Fruit fly (Drosophila melanogaster) whole organism, embryonic: ENCODE results near the gene CG4278.

Experiments used
- Adf1 ChIP-seq: fragments of 200-800 bp; sonication (Bioruptor generic); IDR thresholded peaks from 2 replicates; pipeline ENCODE4 v1.3.6; 2022; ENCODE audit warnings: missing biosample characterization, missing genetic modification characterization
- Bteb2 ChIP-seq: fragments of 200-800 bp; sonication (Bioruptor generic); optimal IDR thresholded peaks from 2 replicates; lab custom pipeline; 2016; ENCODE audit warnings: missing biosample characterization, missing genetic modification characterization
- CG11723 ChIP-seq: fragments of 200-800 bp; sonication (Bioruptor generic); optimal IDR thresholded peaks from 2 replicates; lab custom pipeline; 2017; ENCODE audit warnings: missing biosample characterization, mild to moderate bottlenecking, missing genetic modification characterization
- CG12071 ChIP-seq: fragments of 200-800 bp; sonication (Bioruptor generic); optimal IDR thresholded peaks from 3 replicates; lab custom pipeline; 2018; ENCODE audit warnings: missing biosample characterization, mild to moderate bottlenecking, missing genetic modification characterization
- CG12236 ChIP-seq: fragments of 200-800 bp; sonication (Bioruptor generic); optimal IDR thresholded peaks from 2 replicates; lab custom pipeline; 2016; ENCODE audit warnings: missing biosample characterization, missing genetic modification characterization
- CG13894 ChIP-seq: fragments of 200-800 bp; sonication (Bioruptor generic); optimal IDR thresholded peaks from 3 replicates; lab custom pipeline; 2018; ENCODE audit warnings: missing biosample characterization, mild to moderate bottlenecking, missing genetic modification characterization, moderate library complexity
- CG15696 ChIP-seq: fragments of 200-800 bp; sonication (Bioruptor generic); optimal IDR thresholded peaks from 2 replicates; lab custom pipeline; 2019; ENCODE audit warnings: missing biosample characterization, mild to moderate bottlenecking, missing genetic modification characterization, moderate library complexity
- CG17802 ChIP-seq: fragments of 200-800 bp; sonication (Bioruptor generic); optimal IDR thresholded peaks from 2 replicates; lab custom pipeline; 2018; ENCODE audit warnings: missing biosample characterization, mild to moderate bottlenecking, missing genetic modification characterization, moderate library complexity
- CG2120 ChIP-seq: fragments of 200-800 bp; sonication (Bioruptor generic); optimal IDR thresholded peaks from 3 replicates; lab custom pipeline; 2016; ENCODE audit warnings: missing biosample characterization, missing genetic modification characterization
- CG2129 ChIP-seq: fragments of 200-800 bp; sonication (Bioruptor generic); IDR thresholded peaks from 2 replicates; pipeline ENCODE4 v1.3.6; 2022; ENCODE audit warnings: missing biosample characterization, missing genetic modification characterization; ENCODE audit not compliant: partially characterized antibody
- CG31365 ChIP-seq: fragments of 200-800 bp; sonication (Bioruptor generic); optimal IDR thresholded peaks from 2 replicates; lab custom pipeline; 2018; ENCODE audit warnings: missing biosample characterization, mild to moderate bottlenecking, missing genetic modification characterization
- CG3726 ChIP-seq: fragments of 200-800 bp; sonication (Bioruptor generic); IDR thresholded peaks from 3 replicates; pipeline ENCODE4, ENCODE4 v1.3.6; 2022; ENCODE audit warnings: missing biosample characterization, missing genetic modification characterization
- CG3847 ChIP-seq: fragments of 200-800 bp; sonication (Bioruptor generic); IDR thresholded peaks from 2 replicates; pipeline ENCODE4 v1.3.6; 2022; ENCODE audit warnings: missing biosample characterization, missing genetic modification characterization
- CG6654 ChIP-seq: fragments of 200-800 bp; sonication (Bioruptor generic); optimal IDR thresholded peaks from 2 replicates; lab custom pipeline; 2017; ENCODE audit warnings: missing biosample characterization, mild to moderate bottlenecking, missing genetic modification characterization
- CG7928 ChIP-seq: fragments of 200-800 bp; sonication (Bioruptor generic); optimal IDR thresholded peaks from 2 replicates; lab custom pipeline; 2017; ENCODE audit warnings: missing biosample characterization, mild to moderate bottlenecking, missing genetic modification characterization
- CG8478 ChIP-seq: fragments of >200 bp; optimal IDR thresholded peaks from 2 replicates; lab custom pipeline; 2018
- CG8765 ChIP-seq: fragments of 200-800 bp; sonication (Bioruptor generic); IDR thresholded peaks from 2 replicates; pipeline ENCODE4 v1.3.6; 2022; ENCODE audit warnings: missing biosample characterization, missing genetic modification characterization
- D19A ChIP-seq: fragments of 200-800 bp; optimal IDR thresholded peaks from 3 replicates; lab custom pipeline; 2019; ENCODE audit warnings: missing biosample characterization, mild to moderate bottlenecking, missing genetic modification characterization, moderate library complexity
- Gsc ChIP-seq: fragments of 200-800 bp; sonication (Bioruptor generic); IDR thresholded peaks from 2 replicates; pipeline ENCODE4 v1.3.6; 2022; ENCODE audit warnings: missing biosample characterization, missing genetic modification characterization
- Hmx ChIP-seq: fragments of 200-800 bp; sonication (Bioruptor generic); optimal IDR thresholded peaks from 2 replicates; lab custom pipeline; 2016; ENCODE audit warnings: missing biosample characterization, missing genetic modification characterization
- Jarid2 ChIP-seq: fragments of 200-800 bp; sonication (Bioruptor generic); optimal IDR thresholded peaks from 3 replicates; lab custom pipeline; 2017; ENCODE audit warnings: mild to moderate bottlenecking, missing biosample characterization, missing genetic modification reagents, missing genetic modification characterization
- Lhr ChIP-seq: fragments of 200-800 bp; sonication (Bioruptor generic); optimal IDR thresholded peaks from 3 replicates; lab custom pipeline; 2017; ENCODE audit warnings: mild to moderate bottlenecking, missing biosample characterization, missing genetic modification reagents, missing genetic modification characterization
- Lpt ChIP-seq: fragments of >200 bp; optimal IDR thresholded peaks from 2 replicates; lab custom pipeline; 2018; ENCODE audit warnings: missing biosample characterization, missing genetic modification characterization
- MESR4 ChIP-seq: fragments of 200-800 bp; sonication (Bioruptor generic); optimal IDR thresholded peaks from 2 replicates; lab custom pipeline; 2018; ENCODE audit warnings: missing biosample characterization, mild to moderate bottlenecking, missing genetic modification characterization, moderate library complexity
- Med ChIP-seq: fragments of 200-800 bp; sonication (Bioruptor generic); peaks from one replicate; lab custom pipeline; 2016; ENCODE audit warnings: missing biosample characterization, missing genetic modification characterization, mild to moderate bottlenecking, inconsistent platforms, moderate library complexity
- Mes4 ChIP-seq: fragments of 200-800 bp; sonication (Bioruptor generic); optimal IDR thresholded peaks from 2 replicates; lab custom pipeline; 2016; ENCODE audit warnings: missing biosample characterization, missing genetic modification characterization
- NC2α ChIP-seq: fragments of 200-800 bp; sonication (Bioruptor generic); optimal IDR thresholded peaks from 2 replicates; lab custom pipeline; 2016; ENCODE audit warnings: missing biosample characterization, missing genetic modification characterization
- Neu2 ChIP-seq: fragments of 200-800 bp; sonication (Bioruptor generic); optimal IDR thresholded peaks from 3 replicates; lab custom pipeline; 2016; ENCODE audit warnings: missing biosample characterization, missing genetic modification characterization, borderline replicate concordance
- Nf-YC ChIP-seq: fragments of 200-800 bp; optimal IDR thresholded peaks from 3 replicates; lab custom pipeline; 2019; ENCODE audit warnings: missing biosample characterization, mild to moderate bottlenecking, missing genetic modification characterization, moderate library complexity
- Poxn ChIP-seq: fragments of 200-800 bp; sonication (Bioruptor generic); IDR thresholded peaks from 2 replicates; pipeline ENCODE4 v1.3.6; 2022; ENCODE audit warnings: missing biosample characterization, missing genetic modification characterization
- Rfx ChIP-seq: fragments of 200-800 bp; sonication (Bioruptor generic); IDR thresholded peaks from 2 replicates; pipeline ENCODE4 v1.3.6; 2022; ENCODE audit warnings: missing biosample characterization, missing genetic modification characterization
- aop ChIP-seq: fragments of 200-800 bp; sonication (Bioruptor generic); IDR thresholded peaks from 2 replicates; pipeline ENCODE4 v1.3.6; 2022; ENCODE audit warnings: missing biosample characterization, missing genetic modification characterization
- ase ChIP-seq: fragments of 200-800 bp; sonication (Bioruptor generic); IDR thresholded peaks from 3 replicates; pipeline ENCODE4 v1.3.6; 2022; ENCODE audit warnings: missing biosample characterization, missing genetic modification characterization
- bowl ChIP-seq: fragments of 200-800 bp; sonication (Bioruptor generic); IDR thresholded peaks from 2 replicates; pipeline ENCODE4 v1.3.6; 2022; ENCODE audit warnings: missing biosample characterization, missing genetic modification characterization
- br ChIP-seq: fragments of >200 bp; optimal IDR thresholded peaks from 2 replicates; lab custom pipeline; 2017
- chn ChIP-seq: fragments of 200-800 bp; sonication (Bioruptor generic); optimal IDR thresholded peaks from 2 replicates; lab custom pipeline; 2016; ENCODE audit warnings: missing biosample characterization, missing genetic modification characterization
- crol ChIP-seq: fragments of 200-800 bp; sonication (Bioruptor generic); IDR thresholded peaks from 2 replicates; pipeline ENCODE4 v1.3.6; 2022; ENCODE audit warnings: missing biosample characterization, missing genetic modification characterization
- crp ChIP-seq, 2 experiments: fragments of 200-800 bp; sonication (Bioruptor generic); optimal IDR thresholded peaks; 2 replicates in 1 of 2; 3 replicates in 1 of 2; lab custom pipeline; 2017; ENCODE audit warnings: missing biosample characterization in 2 of 2, missing genetic modification characterization in 2 of 2, mild to moderate bottlenecking in 1 of 2, moderate library complexity in 1 of 2
- gsb ChIP-seq: fragments of 200-800 bp; sonication (Bioruptor generic); IDR thresholded peaks from 2 replicates; pipeline ENCODE4 v1.3.6; 2022; ENCODE audit warnings: missing biosample characterization, missing genetic modification characterization
- gt ChIP-seq: fragments of 200-800 bp; sonication (Bioruptor generic); IDR thresholded peaks from 2 replicates; pipeline ENCODE4 v1.3.6; 2022; ENCODE audit warnings: missing biosample characterization, missing genetic modification characterization
- inv ChIP-seq: fragments of 200-800 bp; sonication (Bioruptor generic); IDR thresholded peaks from 2 replicates; pipeline ENCODE4 v1.3.6; 2022; ENCODE audit warnings: missing biosample characterization, missing genetic modification characterization; ENCODE audit not compliant: partially characterized antibody
- kni ChIP-seq: fragments of 200-800 bp; sonication (Bioruptor generic); optimal IDR thresholded peaks from 3 replicates; lab custom pipeline; 2017; ENCODE audit warnings: mild to moderate bottlenecking, missing biosample characterization, missing genetic modification reagents, missing genetic modification characterization
- lola ChIP-seq, 3 experiments: fragments of >200 bp in 2 of 3; fragments of 200-800 bp in 1 of 3; sonication (Bioruptor generic) in 1 of 3; optimal IDR thresholded peaks; 2 replicates each; lab custom pipeline; 2017 to 2019; ENCODE audit warnings: missing biosample characterization in 3 of 3, missing genetic modification characterization in 3 of 3, mild to moderate bottlenecking in 1 of 3, moderate library complexity in 1 of 3
- mam ChIP-seq: fragments of 200-800 bp; sonication (Bioruptor generic); optimal IDR thresholded peaks from 3 replicates; lab custom pipeline; 2016; ENCODE audit warnings: missing biosample characterization, missing genetic modification characterization
- org-1 ChIP-seq: fragments of 200-800 bp; sonication (Bioruptor generic); optimal IDR thresholded peaks from 2 replicates; lab custom pipeline; 2017; ENCODE audit warnings: missing biosample characterization, missing genetic modification characterization
- otp ChIP-seq: fragments of 200-800 bp; sonication (Bioruptor generic); IDR thresholded peaks from 3 replicates; pipeline ENCODE4, ENCODE4 v1.3.6; 2022; ENCODE audit warnings: missing biosample characterization, missing genetic modification characterization
- pb ChIP-seq: fragments of 200-800 bp; sonication (Bioruptor generic); optimal IDR thresholded peaks from 3 replicates; lab custom pipeline; 2016; ENCODE audit warnings: missing biosample characterization, missing genetic modification characterization
- pfk ChIP-seq: fragments of 200-800 bp; sonication (Bioruptor generic); optimal IDR thresholded peaks from 2 replicates; lab custom pipeline; 2018; ENCODE audit warnings: missing biosample characterization, mild to moderate bottlenecking, missing genetic modification characterization, moderate library complexity
- shn ChIP-seq: fragments of 200-800 bp; sonication (Bioruptor generic); optimal IDR thresholded peaks from 3 replicates; lab custom pipeline; 2016; ENCODE audit warnings: missing biosample characterization, missing genetic modification characterization
- sisA ChIP-seq: fragments of 200-800 bp; sonication (Bioruptor generic); IDR thresholded peaks from 2 replicates; pipeline ENCODE4 v1.3.6; 2022; ENCODE audit warnings: missing biosample characterization, missing genetic modification characterization
- tap ChIP-seq: fragments of 200-800 bp; optimal IDR thresholded peaks from 3 replicates; lab custom pipeline; 2019; ENCODE audit warnings: missing biosample characterization, mild to moderate bottlenecking, missing genetic modification characterization, moderate library complexity

The CG4278 gene

DNA sequence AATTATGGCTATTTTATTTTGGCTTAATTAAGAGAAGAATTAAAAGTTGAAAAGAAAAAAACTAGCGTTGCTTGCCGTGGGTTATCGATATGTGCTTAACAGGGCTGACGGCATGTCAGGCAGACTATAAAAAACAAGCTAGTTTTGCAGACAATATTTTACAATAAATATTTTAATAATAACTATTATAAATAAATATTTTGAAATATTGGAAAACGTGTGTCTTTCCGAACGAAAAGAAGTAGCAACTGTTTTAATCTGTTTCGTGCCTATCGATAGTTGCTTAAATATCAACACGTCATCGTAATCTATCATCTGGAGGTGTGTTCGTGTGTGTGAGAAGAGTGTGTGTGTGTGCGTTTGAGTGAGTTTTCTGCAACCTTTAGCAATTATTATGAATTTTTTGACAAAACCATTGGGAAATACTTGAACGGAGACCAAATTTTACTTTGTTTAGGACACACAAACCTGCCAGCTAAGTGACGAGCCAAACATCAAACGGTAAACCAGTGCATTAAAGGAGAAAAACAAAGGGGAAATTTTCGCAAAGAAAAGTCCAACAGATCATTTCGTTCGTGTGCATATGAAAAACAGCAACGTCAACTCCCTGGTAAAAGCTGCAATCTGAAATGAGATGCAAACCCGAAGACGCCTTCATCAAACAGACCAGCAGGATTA is 19.7 kb upstream of the CG4278 start, which contains the start of the genes CG5861 and Syx5 (continued):
- TF ChIP-seq Rfx (peak; percentile 69; the same call in 1 of the 2 replicates), lola (GFP tag; optimal IDR thresholded peaks at IDR 0.05; lab: Kevin White, UChicago) (peak in 1 of 3 experiments; percentile 36), tap (tag; lab: Kevin White, UChicago) (peak; percentile 57), CG15696 (tag; lab: Kevin White, UChicago) (peak; percentile 27), Mes4 (no peak), CG3847 (GFP tag; lab: Robert Waterston, UW) (no peak; the same call in none of the 2 replicates), D19A (tag; lab: Kevin White, UChicago) (peak; percentile 46), Nf-YC (tag; lab: Kevin White, UChicago) (peak; percentile 75), CG2120 (GFP tag; lab: Kevin White, UChicago) (peak; percentile 63), otp (GFP tag; lab: Robert Waterston, UW) (no peak), Gsc (GFP tag; lab: Robert Waterston, UW) (no peak), Poxn (GFP tag; lab: Robert Waterston, UW) (no peak), CG8765 (GFP tag; lab: Robert Waterston, UW) (no peak), CG31365 (tag; lab: Kevin White, UChicago) (no peak), inv (GFP tag; lab: Robert Waterston, UW) (peak; percentile 84), CG12236 (no peak), crp (GFP tag; optimal IDR thresholded peaks at IDR 0.05; lab: Kevin White, UChicago) (peak in 1 of 2 experiments; percentile 75), NC2α (GFP tag; lab: Kevin White, UChicago) (no peak), CG7928 (GFP tag; lab: Kevin White, UChicago) (peak; percentile 86), mam (GFP tag; lab: Kevin White, UChicago) (no peak), Neu2 (GFP tag; lab: Kevin White, UChicago) (no peak), CG6654 (GFP tag; lab: Kevin White, UChicago) (no peak), CG17802 (tag; lab: Kevin White, UChicago) (no peak), CG12071 (GFP tag; lab: Kevin White, UChicago) (no peak), gt (no peak), CG11723 (peak; percentile 25), gsb (GFP tag; lab: Robert Waterston, UW) (no peak), Lpt (GFP tag; lab: Kevin White, UChicago) (no peak), ase (GFP tag; lab: Robert Waterston, UW) (no peak), pfk (GFP tag; lab: Kevin White, UChicago) (no peak), Hmx (GFP tag; lab: Kevin White, UChicago) (no peak), sisA (GFP tag; lab: Robert Waterston, UW) (peak; percentile 46), org-1 (GFP tag; lab: Kevin White, UChicago) (no peak), kni (GFP tag; lab: Kevin White, UChicago) (no peak), MESR4 (peak; percentile 66), Bteb2 (GFP tag; lab: Kevin White, UChicago) (peak; percentile 2), CG13894 (tag; lab: Kevin White, UChicago) (no peak), crol (no peak), Lhr (GFP tag; lab: Kevin White, UChicago) (no peak), shn (no peak), aop (GFP tag; lab: Robert Waterston, UW) (no peak), Med (GFP tag; lab: Kevin White, UChicago) (peak; percentile 48), Jarid2 (GFP tag; lab: Kevin White, UChicago) (no peak), CG3726 (no peak), bowl (GFP tag; lab: Robert Waterston, UW) (no peak), CG2129 (GFP tag; lab: Robert Waterston, UW) (peak; percentile 92), CG8478 (lab: Kevin White, UChicago) (no peak), br (lab: Kevin White, UChicago) (no peak), chn (GFP tag; lab: Kevin White, UChicago) (no peak), Adf1 (GFP tag; lab: Robert Waterston, UW) (peak; percentile 47; the same call in 1 of the 2 replicates), pb (no peak)
